Worm (Caenorhabditis elegans): ENCODE data around the gene F17C11.4.

The F17C11.4 gene

DNA sequence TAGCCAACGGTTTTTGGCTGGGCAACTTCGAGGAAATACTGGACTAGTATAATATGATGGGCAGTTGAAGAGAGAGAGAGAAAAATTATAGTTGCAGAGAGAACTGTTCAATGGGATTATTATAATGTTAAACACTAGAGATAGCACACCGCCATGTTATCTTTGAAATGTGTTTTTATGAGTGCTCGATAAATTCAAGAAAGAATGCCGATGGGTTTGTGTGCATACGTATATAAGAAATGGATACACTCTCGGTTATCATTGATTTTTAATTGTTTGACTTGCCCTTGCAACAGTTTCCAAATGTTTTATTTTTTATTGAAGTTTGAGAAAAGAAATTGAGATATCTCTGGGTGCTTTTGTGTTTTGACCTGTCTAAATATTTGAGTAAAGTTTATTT is 15.0 kb upstream of the F17C11.4 start, which contains the start of gene F17C11.12:
Gene F17C11.12, minus strand, starts transcription at position 240 of the 400 bp plus-strand sequence.
- TF ChIP-seq rbr-2 (tag; optimal IDR thresholded peaks at IDR 0.05): no peak
- no peak for TF ChIP-seq arid-1 (GFP tag; conservative IDR thresholded peaks at IDR 0.05)
- no peak for TF ChIP-seq ceh-32 (tag; optimal IDR thresholded peaks at IDR 0.05; ENCODE audit: poor library complexity)
- no peak for TF ChIP-seq lir-3 (tag; optimal IDR thresholded peaks at IDR 0.05)
- peak; percentile 84 for TF ChIP-seq nhr-28 (tag; optimal IDR thresholded peaks at IDR 0.05)
- peak; percentile 89 for TF ChIP-seq php-3 (GFP tag; IDR thresholded peaks at IDR 0.05)
- TF ChIP-seq daf-16 (GFP tag; optimal IDR thresholded peaks at IDR 0.05): no peak
- peak; percentile 52 for TF ChIP-seq daf-16 (tag; optimal IDR thresholded peaks at IDR 0.05)
- TF ChIP-seq ama-1 (optimal IDR thresholded peaks at IDR 0.05): no peak
- no peak for TF ChIP-seq lin-38 (GFP tag; IDR thresholded peaks at IDR 0.05)
- TF ChIP-seq dpl-1 (GFP tag; optimal IDR thresholded peaks at IDR 0.05): no peak
- TF ChIP-seq zip-2 (tag; optimal IDR thresholded peaks at IDR 0.05): no peak
- TF ChIP-seq aly-2 (tag; optimal IDR thresholded peaks at IDR 0.05): no peak
- no peak for TF ChIP-seq daf-8 (GFP tag; IDR thresholded peaks at IDR 0.05)
- no peak for TF ChIP-seq F10B5.3 (tag; optimal IDR thresholded peaks at IDR 0.05)
- TF ChIP-seq aha-1 (tag): no peak
- TF ChIP-seq unc-130 (GFP tag; optimal IDR thresholded peaks at IDR 0.05): no peak
- no peak for TF ChIP-seq vab-7 (GFP tag; IDR thresholded peaks at IDR 0.05)
- TF ChIP-seq unc-62 (GFP tag; optimal IDR thresholded peaks at IDR 0.05 in 1 of 2): no peak
- TF ChIP-seq unc-62 (tag; optimal IDR thresholded peaks at IDR 0.05): no peak
- TF ChIP-seq nhr-237 (tag; optimal IDR thresholded peaks at IDR 0.05): no peak
- no peak for TF ChIP-seq daf-12 (tag; optimal IDR thresholded peaks at IDR 0.05)
- TF ChIP-seq F26F4.8 (GFP tag; conservative IDR thresholded peaks at IDR 0.05): no peak
- no peak for TF ChIP-seq ceh-20 (GFP tag; IDR thresholded peaks at IDR 0.05)
- peak; percentile 42 for TF ChIP-seq hlh-11 (tag; optimal IDR thresholded peaks at IDR 0.05)
- TF ChIP-seq ctbp-1 (GFP tag; IDR thresholded peaks at IDR 0.05): no peak
- TF ChIP-seq nhr-76 (tag; optimal IDR thresholded peaks at IDR 0.05): no peak
- TF ChIP-seq ceh-28 (tag; optimal IDR thresholded peaks at IDR 0.05): no peak
- peak; percentile 8 for TF ChIP-seq nhr-77 (tag; optimal IDR thresholded peaks at IDR 0.05)
- no peak for TF ChIP-seq mxl-2 (GFP tag; conservative IDR thresholded peaks at IDR 0.05)
- no peak for TF ChIP-seq ZK546.5 (tag; optimal IDR thresholded peaks at IDR 0.05)
- TF ChIP-seq fkh-10 (GFP tag; optimal IDR thresholded peaks at IDR 0.05): no peak
- TF ChIP-seq ztf-11 (tag; optimal IDR thresholded peaks at IDR 0.05): no peak
- no peak for TF ChIP-seq nhr-6 (tag; optimal IDR thresholded peaks at IDR 0.05)
- TF ChIP-seq lin-29 (GFP tag; IDR thresholded peaks at IDR 0.05): no peak
- TF ChIP-seq dve-1 (tag; optimal IDR thresholded peaks at IDR 0.05; ENCODE audit: insufficient read depth): peak; percentile 74
- TF ChIP-seq pha-4 (GFP tag; IDR thresholded peaks at IDR 0.05): no peak
- TF ChIP-seq pha-4 (tag; optimal IDR thresholded peaks at IDR 0.05): no peak
- no peak for TF ChIP-seq cey-2 (tag; optimal IDR thresholded peaks at IDR 0.05; ENCODE audit: borderline replicate concordance, insufficient read depth)
- no peak for TF ChIP-seq attf-4 (tag; optimal IDR thresholded peaks at IDR 0.05)
- TF ChIP-seq ces-1 (GFP tag; optimal IDR thresholded peaks at IDR 0.05): no peak
- no peak for TF ChIP-seq lin-1 (GFP tag; IDR thresholded peaks at IDR 0.05)
- TF ChIP-seq dmd-8 (GFP tag; IDR thresholded peaks at IDR 0.05): no peak
- peak; percentile 89 for TF ChIP-seq pqm-1 (tag; optimal IDR thresholded peaks at IDR 0.05)
- no peak for TF ChIP-seq F37D6.2 (tag; optimal IDR thresholded peaks at IDR 0.05)
- no peak for TF ChIP-seq F49E8.2 (tag; optimal IDR thresholded peaks at IDR 0.05; ENCODE audit: borderline replicate concordance)
- TF ChIP-seq ceh-82 (tag; optimal IDR thresholded peaks at IDR 0.05): no peak
- no peak for TF ChIP-seq nhr-102 (tag; optimal IDR thresholded peaks at IDR 0.05)
- TF ChIP-seq dmd-6 (GFP tag; IDR thresholded peaks at IDR 0.05): peak; percentile 59
- TF ChIP-seq Y48G9A.11 (GFP tag; IDR thresholded peaks at IDR 0.05): no peak
- TF ChIP-seq R02D3.7 (tag; optimal IDR thresholded peaks at IDR 0.05): no peak
- no peak for TF ChIP-seq nhr-41 (GFP tag; IDR thresholded peaks at IDR 0.05)
- no peak for TF ChIP-seq nhr-42 (GFP tag; IDR thresholded peaks at IDR 0.05)
- TF ChIP-seq nhr-11 (tag; optimal IDR thresholded peaks at IDR 0.05): no peak
- TF ChIP-seq D1046.2 (GFP tag; IDR thresholded peaks at IDR 0.05): no peak

Data from whole organism, L4 larva.